Fruit fly (Drosophila melanogaster): ENCODE results near the gene CDK2AP1.

CDK2AP1 gene

dm6 chrX:11090161-11090560 lies 47.5 kb upstream of the CDK2AP1 start, which contains the start of gene CG2076 (continued):
- TF ChIP-seq B-H1 (GFP tag; IDR thresholded peaks at IDR 0.05): no peak
- TF ChIP-seq ac (GFP tag; optimal IDR thresholded peaks at IDR 0.05): no peak
- TF ChIP-seq CG13624 (GFP tag; optimal IDR thresholded peaks at IDR 0.05): no peak
- peak; percentile 28 for TF ChIP-seq MESR4 (GFP tag; optimal IDR thresholded peaks at IDR 0.05)
- TF ChIP-seq Fer1 (GFP tag; optimal IDR thresholded peaks at IDR 0.05): no peak
- no peak for TF ChIP-seq CG9932 (GFP tag; IDR thresholded peaks at IDR 0.05)
- TF ChIP-seq Dp (GFP tag; optimal IDR thresholded peaks at IDR 0.05): peak; percentile 77
- no peak for TF ChIP-seq CG3163 (GFP tag; optimal IDR thresholded peaks at IDR 0.05)
- peak; percentile 30 for TF ChIP-seq trem (tag; optimal IDR thresholded peaks at IDR 0.05)
- TF ChIP-seq seq (GFP tag; IDR thresholded peaks at IDR 0.05): no peak
- no peak for TF ChIP-seq Spps (tag; optimal IDR thresholded peaks at IDR 0.05)
- no peak for TF ChIP-seq CG17568 (GFP tag; optimal IDR thresholded peaks at IDR 0.05)
- peak; percentile 90 for TF ChIP-seq bbx (GFP tag; IDR thresholded peaks at IDR 0.05; ENCODE audit: partially characterized antibody)
- TF ChIP-seq eyg (GFP tag; optimal IDR thresholded peaks at IDR 0.05): no peak
- TF ChIP-seq Jarid2 (GFP tag; optimal IDR thresholded peaks at IDR 0.05): no peak
- no peak for TF ChIP-seq CG3407 (GFP tag; optimal IDR thresholded peaks at IDR 0.05)
- TF ChIP-seq mld (GFP tag; IDR thresholded peaks at IDR 0.05; ENCODE audit: partially characterized antibody): peak; percentile 82
- TF ChIP-seq run (tag; optimal IDR thresholded peaks at IDR 0.05): no peak
- no peak for TF ChIP-seq CG16779 (GFP tag; IDR thresholded peaks at IDR 0.05)
- TF ChIP-seq CG3726 (GFP tag; IDR thresholded peaks at IDR 0.05): no peak
- TF ChIP-seq CG30020 (tag; optimal IDR thresholded peaks at IDR 0.05): no peak
- TF ChIP-seq Dip3 (GFP tag; optimal IDR thresholded peaks at IDR 0.05): no peak
- TF ChIP-seq Dll (GFP tag; IDR thresholded peaks at IDR 0.05; ENCODE audit: partially characterized antibody): peak; percentile 90
- TF ChIP-seq vvl (GFP tag; IDR thresholded peaks at IDR 0.05): 0 out of 2 replicates have a peak, but pooled peaks have one; percentile 11
- TF ChIP-seq ttk (GFP tag; IDR thresholded peaks at IDR 0.05): no peak
- TF ChIP-seq klu (GFP tag; IDR thresholded peaks at IDR 0.05): no peak
- TF ChIP-seq CG7271 (tag; optimal IDR thresholded peaks at IDR 0.05): no peak
- no peak for TF ChIP-seq ATbp (GFP tag; optimal IDR thresholded peaks at IDR 0.05)
- TF ChIP-seq CG16863 (GFP tag; optimal IDR thresholded peaks at IDR 0.05): no peak
- peak; percentile 94 for TF ChIP-seq CG13287 (GFP tag; IDR thresholded peaks at IDR 0.05; ENCODE audit: partially characterized antibody)
- TF ChIP-seq CG14860 (GFP tag; IDR thresholded peaks at IDR 0.05; ENCODE audit: partially characterized antibody): peak; percentile 96
- TF ChIP-seq aop (GFP tag; IDR thresholded peaks at IDR 0.05): no peak
- TF ChIP-seq HLH4C (GFP tag; IDR thresholded peaks at IDR 0.05; ENCODE audit: partially characterized antibody): peak; percentile 97
- TF ChIP-seq Poxn (GFP tag; IDR thresholded peaks at IDR 0.05): no peak
- peak; percentile 58; the same call in 1 of the 2 replicates for TF ChIP-seq CG42726 (GFP tag; IDR thresholded peaks at IDR 0.05; ENCODE audit: partially characterized antibody)
- TF ChIP-seq kni (GFP tag; optimal IDR thresholded peaks at IDR 0.05): no peak
- TF ChIP-seq CG15601 (tag; optimal IDR thresholded peaks at IDR 0.05): no peak
- TF ChIP-seq CG14710 (tag; optimal IDR thresholded peaks at IDR 0.05): peak; percentile 37
- peak; percentile 6 for TF ChIP-seq lbe (GFP tag; optimal IDR thresholded peaks at IDR 0.05)
- TF ChIP-seq CG34422 (GFP tag; IDR thresholded peaks at IDR 0.05): no peak
- no peak for TF ChIP-seq CG9876 (GFP tag; optimal IDR thresholded peaks at IDR 0.05)
- TF ChIP-seq Deaf1 (tag; optimal IDR thresholded peaks at IDR 0.05): no peak
- no peak for TF ChIP-seq CG10654 (GFP tag; optimal IDR thresholded peaks at IDR 0.05)
- no peak for TF ChIP-seq Hmx (GFP tag; optimal IDR thresholded peaks at IDR 0.05)
- TF ChIP-seq Camta (GFP tag; optimal IDR thresholded peaks at IDR 0.05): no peak
- no peak for TF ChIP-seq Gug (GFP tag; IDR thresholded peaks at IDR 0.05)
- TF ChIP-seq kah (GFP tag; optimal IDR thresholded peaks at IDR 0.05): no peak
- no peak for TF ChIP-seq CG32772 (GFP tag; IDR thresholded peaks at IDR 0.05)
- TF ChIP-seq CG6765 (GFP tag; optimal IDR thresholded peaks at IDR 0.05): no peak
- no peak for TF ChIP-seq dimm (GFP tag; IDR thresholded peaks at IDR 0.05)
- peak; percentile 95 for TF ChIP-seq tna (GFP tag; IDR thresholded peaks at IDR 0.05; ENCODE audit: partially characterized antibody)

Measured in whole organism, embryonic.